Worm (Caenorhabditis elegans): Measurements from ENCODE around the gene nspg-7.1.

DNA sequence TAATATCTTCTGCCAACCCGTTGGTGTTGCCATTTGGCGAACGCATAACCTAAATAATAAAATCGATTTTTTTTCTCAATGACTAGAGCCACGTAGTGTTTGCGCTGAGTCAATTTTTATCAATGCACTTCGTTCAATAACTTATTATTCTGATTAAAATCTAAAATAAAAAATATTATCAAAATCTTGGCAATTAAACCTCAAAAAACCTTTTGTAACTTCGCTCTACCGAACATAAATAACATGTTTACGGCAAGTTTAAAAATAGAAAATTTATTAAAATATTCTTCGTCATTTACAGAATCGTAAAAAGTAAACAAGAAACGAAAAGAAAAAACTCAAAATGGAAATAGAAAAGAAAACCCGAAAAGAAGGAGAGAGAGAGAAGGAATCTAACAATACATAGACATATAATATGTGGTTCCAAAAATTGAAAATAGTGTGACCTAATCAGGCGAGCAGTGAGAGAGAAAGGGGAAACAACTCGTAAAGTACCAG, 12.5 kb upstream of the nspg-7.1 start, which contains the start of gene pigc-1:
- no peak for TF ChIP-seq unc-62 (GFP tag; optimal IDR thresholded peaks at IDR 0.05)
- TF ChIP-seq zag-1 (tag; optimal IDR thresholded peaks at IDR 0.05), result no peak
- no peak for TF ChIP-seq ztf-11 (tag; optimal IDR thresholded peaks at IDR 0.05)
- no peak for TF ChIP-seq egl-27 (tag; optimal IDR thresholded peaks at IDR 0.05)
- TF ChIP-seq pag-3 (tag; optimal IDR thresholded peaks at IDR 0.05; ENCODE audit: borderline replicate concordance, insufficient read depth), result no peak
- TF ChIP-seq mdl-1 (tag; optimal IDR thresholded peaks at IDR 0.05), result no peak
- TF ChIP-seq skn-1 (tag; optimal IDR thresholded peaks at IDR 0.05), result no peak
- no peak for TF ChIP-seq ceh-82 (tag; optimal IDR thresholded peaks at IDR 0.05)
- no peak for TF ChIP-seq lir-3 (tag; optimal IDR thresholded peaks at IDR 0.05; ENCODE audit: poor library complexity)
- no peak for TF ChIP-seq fos-1 (tag; optimal IDR thresholded peaks at IDR 0.05)
- no peak for TF ChIP-seq C16A3.4 (tag; optimal IDR thresholded peaks at IDR 0.05)
- TF ChIP-seq ces-1 (GFP tag; optimal IDR thresholded peaks at IDR 0.05), result no peak
- TF ChIP-seq ama-1 (optimal IDR thresholded peaks at IDR 0.05), result no peak
- no peak for TF ChIP-seq nhr-85 (tag)

Measured in whole organism, L1 larva.